Fruit fly (Drosophila melanogaster) whole organism, embryonic: Measurements from ENCODE around the gene Pdh.

ENCODE experiments used
- CG13775 ChIP-seq: fragments of 200-800 bp; sonication (Bioruptor generic); optimal IDR thresholded peaks from 3 replicates; lab custom pipeline; 2017; ENCODE audit warnings: missing biosample characterization, mild to moderate bottlenecking, missing genetic modification characterization
- CG15601 ChIP-seq: fragments of 200-800 bp; sonication (Bioruptor generic); optimal IDR thresholded peaks from 3 replicates; lab custom pipeline; 2019; ENCODE audit warnings: missing biosample characterization, mild to moderate bottlenecking, missing genetic modification characterization, moderate library complexity
- CG1602 ChIP-seq: fragments of 200-800 bp; sonication (Bioruptor generic); optimal IDR thresholded peaks from 3 replicates; lab custom pipeline; 2016; ENCODE audit warnings: missing biosample characterization, missing genetic modification characterization
- CG17328 ChIP-seq: fragments of 200-800 bp; sonication (Bioruptor generic); IDR thresholded peaks from 2 replicates; pipeline ENCODE4 v1.3.6; 2022; ENCODE audit warnings: missing biosample characterization, missing genetic modification characterization
- CG17361 ChIP-seq: fragments of 200-800 bp; sonication (Bioruptor generic); IDR thresholded peaks from 3 replicates; pipeline ENCODE4 v1.3.6; 2022; ENCODE audit warnings: missing biosample characterization, missing genetic modification characterization
- CG18476 ChIP-seq: fragments of 200-800 bp; sonication (Bioruptor generic); optimal IDR thresholded peaks from 2 replicates; lab custom pipeline; 2016; ENCODE audit warnings: missing biosample characterization, mild to moderate bottlenecking, missing genetic modification characterization
- CG2889 ChIP-seq: fragments of 200-800 bp; sonication (Bioruptor generic); IDR thresholded peaks from 3 replicates; pipeline ENCODE4 v1.3.6; 2022; ENCODE audit warnings: missing biosample characterization, missing genetic modification characterization
- CG6765 ChIP-seq: fragments of 200-800 bp; sonication (Bioruptor generic); optimal IDR thresholded peaks from 3 replicates; lab custom pipeline; 2017; ENCODE audit warnings: missing biosample characterization, mild to moderate bottlenecking, missing genetic modification characterization
- CG7928 ChIP-seq: fragments of 200-800 bp; sonication (Bioruptor generic); optimal IDR thresholded peaks from 2 replicates; lab custom pipeline; 2017; ENCODE audit warnings: missing biosample characterization, mild to moderate bottlenecking, missing genetic modification characterization
- CG9932 ChIP-seq: fragments of 200-800 bp; sonication (Bioruptor generic); IDR thresholded peaks from 2 replicates; pipeline ENCODE4 v1.3.6; 2022; ENCODE audit warnings: missing biosample characterization, missing genetic modification characterization
- Dref ChIP-seq: fragments of 200-800 bp; sonication (Bioruptor generic); IDR thresholded peaks from 2 replicates; pipeline ENCODE4 v1.3.6; 2022; ENCODE audit warnings: missing biosample characterization, missing genetic modification characterization
- E2f2 ChIP-seq: fragments of 200-800 bp; sonication (Bioruptor generic); IDR thresholded peaks from 2 replicates; pipeline ENCODE4 v1.3.6; 2022; ENCODE audit warnings: missing biosample characterization, missing genetic modification characterization
- Ets97D ChIP-seq: fragments of 200-800 bp; sonication (Bioruptor generic); optimal IDR thresholded peaks from 3 replicates; lab custom pipeline; 2016; ENCODE audit warnings: missing biosample characterization, missing genetic modification characterization
- Fer3 ChIP-seq: fragments of 200-800 bp; sonication (Bioruptor generic); optimal IDR thresholded peaks from 2 replicates; lab custom pipeline; 2018; ENCODE audit warnings: missing biosample characterization, mild to moderate bottlenecking, missing genetic modification characterization, moderate library complexity
- Hey ChIP-seq: fragments of 200-800 bp; sonication (Bioruptor generic); optimal IDR thresholded peaks from 3 replicates; lab custom pipeline; 2018; ENCODE audit warnings: missing biosample characterization, mild to moderate bottlenecking, missing genetic modification characterization
- Hmx ChIP-seq: fragments of 200-800 bp; sonication (Bioruptor generic); optimal IDR thresholded peaks from 2 replicates; lab custom pipeline; 2016; ENCODE audit warnings: missing biosample characterization, missing genetic modification characterization
- Lpt ChIP-seq: fragments of >200 bp; optimal IDR thresholded peaks from 2 replicates; lab custom pipeline; 2018; ENCODE audit warnings: missing biosample characterization, missing genetic modification characterization
- MESR4 ChIP-seq: fragments of 200-800 bp; sonication (Bioruptor generic); optimal IDR thresholded peaks from 2 replicates; lab custom pipeline; 2018; ENCODE audit warnings: missing biosample characterization, mild to moderate bottlenecking, missing genetic modification characterization, moderate library complexity
- Meics ChIP-seq: fragments of 200-800 bp; sonication (Bioruptor generic); optimal IDR thresholded peaks from 2 replicates; lab custom pipeline; 2017; ENCODE audit warnings: missing biosample characterization, mild to moderate bottlenecking, missing genetic modification characterization
- NC2α ChIP-seq: fragments of 200-800 bp; sonication (Bioruptor generic); optimal IDR thresholded peaks from 2 replicates; lab custom pipeline; 2016; ENCODE audit warnings: missing biosample characterization, missing genetic modification characterization
- NC2β ChIP-seq: fragments of 200-800 bp; sonication (Bioruptor generic); optimal IDR thresholded peaks from 2 replicates; lab custom pipeline; 2016; ENCODE audit warnings: missing biosample characterization, missing genetic modification characterization
- Nf-YC ChIP-seq: fragments of 200-800 bp; optimal IDR thresholded peaks from 3 replicates; lab custom pipeline; 2019; ENCODE audit warnings: missing biosample characterization, mild to moderate bottlenecking, missing genetic modification characterization, moderate library complexity
- Pdp1 ChIP-seq, 2 experiments: fragments of 200-800 bp; sonication (Bioruptor generic); optimal IDR thresholded peaks; 3 replicates each; lab custom pipeline; 2016; ENCODE audit warnings: missing biosample characterization in 2 of 2, missing genetic modification characterization in 2 of 2, mild to moderate bottlenecking in 1 of 2, moderate library complexity in 1 of 2
- Ravus ChIP-seq: fragments of 200-800 bp; sonication (Bioruptor generic); IDR thresholded peaks from 2 replicates; pipeline ENCODE4 v1.3.6; 2022; ENCODE audit warnings: missing biosample characterization, missing genetic modification characterization
- Rx ChIP-seq: fragments of 200-800 bp; sonication (Bioruptor generic); IDR thresholded peaks from 2 replicates; pipeline ENCODE4 v1.3.6; 2022; ENCODE audit warnings: missing biosample characterization, missing genetic modification characterization
- Six4 ChIP-seq: fragments of 200-800 bp; sonication (Bioruptor generic); optimal IDR thresholded peaks from 2 replicates; lab custom pipeline; 2016; ENCODE audit warnings: missing biosample characterization, missing genetic modification characterization
- Spps ChIP-seq: fragments of 200-800 bp; sonication (Bioruptor generic); optimal IDR thresholded peaks from 2 replicates; lab custom pipeline; 2018; ENCODE audit warnings: missing biosample characterization, mild to moderate bottlenecking, missing genetic modification characterization
- amos ChIP-seq: fragments of 200-800 bp; sonication (Bioruptor generic); IDR thresholded peaks from 2 replicates; pipeline ENCODE4 v1.3.6; 2022; ENCODE audit warnings: missing biosample characterization, missing genetic modification characterization; ENCODE audit not compliant: partially characterized antibody
- bigmax ChIP-seq: fragments of 200-800 bp; sonication (Bioruptor generic); optimal IDR thresholded peaks from 2 replicates; lab custom pipeline; 2018; ENCODE audit warnings: missing biosample characterization, mild to moderate bottlenecking, missing genetic modification characterization
- dati ChIP-seq: fragments of 200-800 bp; sonication (Bioruptor generic); IDR thresholded peaks from 2 replicates; pipeline ENCODE4 v1.3.6; 2022; ENCODE audit warnings: missing biosample characterization, missing genetic modification characterization
- dysf ChIP-seq: fragments of 200-800 bp; sonication (Bioruptor generic); IDR thresholded peaks from 3 replicates; pipeline ENCODE4 v1.3.6; 2022; ENCODE audit warnings: missing biosample characterization, missing genetic modification characterization
- en ChIP-seq: fragments of 200-800 bp; sonication (Bioruptor generic); optimal IDR thresholded peaks from 2 replicates; lab custom pipeline; 2016; ENCODE audit warnings: missing biosample characterization, missing genetic modification characterization
- esg ChIP-seq: fragments of 200-800 bp; sonication (Bioruptor generic); conservative IDR thresholded peaks from 2 replicates; pipeline ENCODE4 v1.3.6; 2022; ENCODE audit warnings: missing biosample characterization, missing genetic modification characterization
- fd64A ChIP-seq: fragments of 200-800 bp; sonication (Bioruptor generic); optimal IDR thresholded peaks from 3 replicates; lab custom pipeline; 2018; ENCODE audit warnings: missing biosample characterization, mild to moderate bottlenecking, missing genetic modification characterization
- nau ChIP-seq: fragments of 200-800 bp; sonication (Bioruptor generic); optimal IDR thresholded peaks from 3 replicates; lab custom pipeline; 2017; ENCODE audit warnings: missing biosample characterization, mild to moderate bottlenecking, missing genetic modification characterization, missing genetic modification reagents
- oc ChIP-seq: fragments of 200-800 bp; sonication (Bioruptor generic); optimal IDR thresholded peaks from 2 replicates; lab custom pipeline; 2018; ENCODE audit warnings: missing biosample characterization, mild to moderate bottlenecking, missing genetic modification characterization, moderate library complexity
- onecut ChIP-seq: fragments of 200-800 bp; sonication (Bioruptor generic); IDR thresholded peaks from 2 replicates; pipeline ENCODE4 v1.3.6; 2022; ENCODE audit warnings: missing biosample characterization, missing genetic modification characterization
- phol ChIP-seq: fragments of 200-800 bp; sonication (Bioruptor generic); optimal IDR thresholded peaks from 3 replicates; lab custom pipeline; 2018; ENCODE audit warnings: missing biosample characterization, mild to moderate bottlenecking, missing genetic modification characterization, moderate library complexity
- sens-2 ChIP-seq: fragments of 200-800 bp; sonication (Bioruptor generic); IDR thresholded peaks from 2 replicates; pipeline ENCODE4 v1.3.6; 2022; ENCODE audit warnings: missing biosample characterization, missing genetic modification characterization
- sim ChIP-seq: fragments of 200-800 bp; sonication (Bioruptor generic); IDR thresholded peaks from 2 replicates; pipeline ENCODE4 v1.3.6; 2022; ENCODE audit warnings: missing biosample characterization, missing genetic modification characterization
- slbo ChIP-seq: fragments of 200-800 bp; sonication (Bioruptor generic); IDR thresholded peaks from 2 replicates; pipeline ENCODE4 v1.3.6; 2022; ENCODE audit warnings: missing biosample characterization, missing genetic modification characterization
- sna ChIP-seq: fragments of 200-800 bp; sonication (Bioruptor generic); IDR thresholded peaks from 2 replicates; pipeline ENCODE4 v1.3.6; 2022; ENCODE audit warnings: missing biosample characterization, missing genetic modification characterization; ENCODE audit not compliant: partially characterized antibody
- sug ChIP-seq: fragments of 200-800 bp; optimal IDR thresholded peaks from 2 replicates; lab custom pipeline; 2019; ENCODE audit warnings: missing biosample characterization, mild to moderate bottlenecking, missing genetic modification characterization, moderate library complexity
- trem ChIP-seq: fragments of 200-800 bp; optimal IDR thresholded peaks from 3 replicates; lab custom pipeline; 2019; ENCODE audit warnings: missing biosample characterization, mild to moderate bottlenecking, missing genetic modification characterization, moderate library complexity
- usp ChIP-seq: fragments of >200 bp; optimal IDR thresholded peaks from 2 replicates; lab custom pipeline; 2017; ENCODE audit warnings: missing biosample characterization, missing genetic modification characterization
- wdn ChIP-seq: fragments of 200-800 bp; sonication (Bioruptor generic); IDR thresholded peaks from 2 replicates; pipeline ENCODE4 v1.3.6; 2022; ENCODE audit warnings: missing biosample characterization, missing genetic modification characterization
- zen ChIP-seq: fragments of 200-800 bp; sonication (Bioruptor generic); optimal IDR thresholded peaks from 3 replicates; lab custom pipeline; 2018; ENCODE audit warnings: missing biosample characterization, mild to moderate bottlenecking, missing genetic modification characterization, moderate library complexity

Pdh gene

DNA sequence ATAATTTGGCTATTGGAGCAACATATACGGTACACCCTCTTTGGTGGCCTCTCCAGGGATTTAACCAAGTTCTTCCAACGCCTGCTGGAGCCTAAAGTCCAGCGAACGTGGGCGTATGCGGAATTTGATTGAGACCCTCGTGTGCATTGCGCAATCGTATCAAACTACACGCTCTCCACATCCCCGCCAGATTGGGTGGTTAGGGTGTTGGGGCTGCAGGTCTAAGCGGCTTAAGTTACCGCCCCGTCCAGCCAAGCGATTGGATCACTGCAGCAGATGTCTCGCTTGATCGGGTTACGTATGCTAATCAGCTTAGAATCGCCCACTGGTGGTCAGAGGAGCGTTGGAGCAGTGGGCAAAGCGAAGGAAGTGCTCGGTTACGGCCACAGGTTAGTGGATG lies 23.4 kb downstream of the Pdh start, which contains the start of gene CG33060:
TSS of gene CG33060 (plus strand) at position 301 of the 400 bp plus-strand sequence.
- no peak for TF ChIP-seq oc (tag; lab: Kevin White, UChicago)
- no peak for TF ChIP-seq Hey (tag; lab: Kevin White, UChicago)
- TF ChIP-seq Spps = no peak
- no peak for TF ChIP-seq Ravus (GFP tag; lab: Robert Waterston, UW)
- no peak for TF ChIP-seq en (GFP tag; lab: Kevin White, UChicago)
- no peak for TF ChIP-seq bigmax (GFP tag; lab: Kevin White, UChicago)

DNA sequence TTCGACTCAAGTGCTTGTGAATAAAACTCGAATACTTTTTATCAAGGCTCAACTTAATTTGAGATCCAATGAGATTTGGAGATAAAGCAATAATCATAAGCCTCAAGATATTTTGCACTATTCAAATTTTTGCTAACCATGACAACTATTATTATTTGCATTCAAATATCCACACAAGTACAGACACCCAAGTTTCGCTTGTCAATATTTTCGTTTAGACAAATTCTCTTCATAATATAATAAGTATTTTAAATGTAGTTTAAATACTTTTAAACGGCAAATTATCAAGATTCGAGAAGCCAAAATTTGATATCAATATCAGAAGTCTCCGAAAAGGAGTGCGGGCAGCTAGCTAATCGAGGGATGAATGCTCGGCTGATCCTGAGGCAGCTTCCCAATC lies 24.6 kb downstream of the Pdh start, which contains the start of gene CG33061:
TSS of gene CG33061 (plus strand) at position 301 of the 400 bp plus-strand sequence.
- TF ChIP-seq usp (GFP tag; lab: Kevin White, UChicago) (no peak), onecut (GFP tag; lab: Robert Waterston, UW) (no peak), trem (tag; lab: Kevin White, UChicago) (no peak), CG6765 (GFP tag; lab: Kevin White, UChicago) (no peak), sna (GFP tag; lab: Robert Waterston, UW) (no peak), sim (GFP tag; lab: Robert Waterston, UW) (no peak), Pdp1 (GFP tag; optimal IDR thresholded peaks at IDR 0.05; lab: Kevin White, UChicago) (no peak), sens-2 (no peak), wdn (GFP tag; lab: Robert Waterston, UW) (no peak), Rx (GFP tag; lab: Robert Waterston, UW) (no peak)

DNA sequence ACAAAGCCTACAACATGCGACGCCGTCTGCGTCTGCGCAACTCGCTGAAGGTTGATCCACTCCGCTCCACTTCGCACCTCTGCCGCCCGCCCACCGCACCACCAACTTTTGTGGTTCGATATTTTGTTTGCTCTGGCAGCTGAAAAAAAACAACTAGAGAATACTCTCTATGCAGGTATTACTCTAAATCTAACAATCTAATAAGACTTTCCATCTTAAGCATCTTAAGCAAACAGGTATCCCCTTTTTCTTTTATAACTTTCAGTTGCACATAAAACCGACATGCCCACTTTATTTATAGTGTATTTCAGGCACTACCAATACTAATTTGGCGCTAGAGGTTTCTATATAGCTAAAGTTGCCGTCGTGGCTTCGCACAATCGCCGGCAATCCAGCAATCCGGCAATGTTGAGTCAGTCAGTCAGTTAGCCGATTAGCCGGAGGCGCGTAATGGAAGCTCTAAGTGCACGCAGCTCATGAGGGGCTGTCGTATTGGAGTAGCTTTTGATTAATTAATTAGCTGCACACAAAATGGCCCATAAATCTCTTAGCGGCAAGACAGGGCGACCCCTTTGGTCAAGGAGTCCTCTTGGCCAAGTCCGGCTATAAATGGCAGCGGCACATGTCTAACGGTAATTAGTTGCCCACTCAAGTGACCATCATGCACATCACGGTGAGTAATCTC lies 25.7 kb downstream of the Pdh start, which contains the start of gene CG13058:
TSS of gene CG13058 (plus strand) at position 635 of the 685 bp plus-strand sequence.
- TF ChIP-seq Hmx (no peak), CG17361 (peak; percentile 60; the same call in 2 of the 3 replicates), sug (tag; lab: Kevin White, UChicago) (no peak), CG15601 (tag; lab: Kevin White, UChicago) (no peak), CG18476 (GFP tag; lab: Kevin White, UChicago) (peak; percentile 14), nau (GFP tag; lab: Kevin White, UChicago) (peak; percentile 56), E2f2 (peak; percentile 56), CG2889 (0 out of 3 replicates have a peak, but pooled peaks have one; percentile 34), dysf (GFP tag; lab: Robert Waterston, UW) (peak; percentile 66), amos (no peak), NC2α (GFP tag; lab: Kevin White, UChicago) (no peak), slbo (GFP tag; lab: Robert Waterston, UW) (peak; percentile 79), NC2β (no peak), Fer3 (tag; lab: Kevin White, UChicago) (peak; percentile 59), dati (GFP tag; lab: Robert Waterston, UW) (no peak), zen (tag; lab: Kevin White, UChicago) (no peak), Meics (peak; percentile 61), Ets97D (GFP tag; lab: Kevin White, UChicago) (no peak), CG17328 (GFP tag; lab: Robert Waterston, UW) (peak; percentile 71; the same call in 1 of the 2 replicates), Lpt (GFP tag; lab: Kevin White, UChicago) (no peak), CG7928 (GFP tag; lab: Kevin White, UChicago) (peak; percentile 25), CG13775 (peak; percentile 36), Six4 (GFP tag; lab: Kevin White, UChicago) (no peak), CG9932 (GFP tag; lab: Robert Waterston, UW) (peak; percentile 77), Nf-YC (no peak), phol (tag; lab: Kevin White, UChicago) (no peak), Dref (GFP tag; lab: Robert Waterston, UW) (no peak), CG1602 (GFP tag; lab: Kevin White, UChicago) (peak; percentile 41), bigmax (GFP tag; lab: Kevin White, UChicago) (no peak), fd64A (GFP tag; lab: Kevin White, UChicago) (no peak), oc (tag; lab: Kevin White, UChicago) (no peak), MESR4 (GFP tag; lab: Kevin White, UChicago) (no peak), esg (peak; percentile 81)
